Fruit fly (Drosophila melanogaster) whole organism: Measurements from ENCODE around the gene spri.

Experiments
- CG8478 ChIP-seq: fragments of >200 bp; optimal IDR thresholded peaks from 2 replicates; lab custom pipeline; 2018; ENCODE audit warnings: inconsistent platforms
- EcR ChIP-seq, 2 experiments: fragments of >200 bp; optimal IDR thresholded peaks; 2 replicates each; lab custom pipeline; 2017; ENCODE audit warnings: missing biosample characterization in 2 of 2, missing genetic modification characterization in 2 of 2, missing genetic modification reagents in 2 of 2
- psq ChIP-seq: fragments of >200 bp; optimal IDR thresholded peaks from 2 replicates; lab custom pipeline; 2017

dm6 chrX:10621202-10621990 is 36.2 kb upstream of the spri start:
- TF ChIP-seq EcR (GFP tag; optimal IDR thresholded peaks at IDR 0.05; lab: Kevin White, UChicago) (no peak), CG8478 (lab: Kevin White, UChicago) (no peak), psq (lab: Kevin White, UChicago) (no peak)
